Worm (Caenorhabditis elegans): ENCODE results near the gene oops-1.

DNA sequence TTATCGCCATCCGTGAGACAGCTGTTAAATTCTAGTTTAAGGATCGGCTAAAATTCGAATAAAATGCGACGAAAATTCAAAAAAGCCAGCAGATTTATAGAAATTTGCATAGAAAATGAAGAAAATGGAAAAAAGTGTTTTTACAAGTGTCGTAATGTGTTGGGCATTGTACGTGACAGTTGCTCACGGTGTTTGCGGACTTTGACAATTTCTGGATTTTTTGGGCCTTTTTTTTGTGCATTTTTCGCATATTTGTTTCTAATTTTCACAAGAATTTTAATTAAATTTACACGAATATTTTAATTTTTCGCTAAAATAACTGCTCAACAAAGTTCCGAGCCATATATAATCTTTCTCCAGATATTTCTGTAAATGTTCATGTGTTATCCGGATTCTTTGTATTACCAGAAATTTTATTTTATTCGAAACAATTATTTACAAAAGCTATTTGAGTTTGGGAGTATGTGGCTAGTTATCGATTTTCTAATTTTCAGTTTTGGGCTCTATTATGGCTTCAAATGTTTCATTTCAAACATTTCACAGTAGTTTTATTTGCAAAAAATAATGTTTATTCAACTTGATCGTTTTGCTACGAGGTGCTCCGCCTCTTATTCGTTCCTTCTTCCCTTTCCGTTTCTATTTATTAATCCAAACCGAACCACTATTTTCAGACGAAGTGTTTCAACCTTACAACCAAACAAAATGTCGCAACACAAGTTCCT, 34.2 kb upstream of the oops-1 start, which contains the start of gene sams-3:
- TF ChIP-seq tbx-37 (GFP tag; conservative IDR thresholded peaks at IDR 0.05) (no peak), hnd-1 (tag; optimal IDR thresholded peaks at IDR 0.05) (no peak), aly-1 (tag; optimal IDR thresholded peaks at IDR 0.05) (no peak), pes-1 (GFP tag; IDR thresholded peaks at IDR 0.05) (no peak), ama-1 (optimal IDR thresholded peaks at IDR 0.05) (no peak), flt-1 (GFP tag; IDR thresholded peaks at IDR 0.05) (no peak)
